Fruit fly (Drosophila melanogaster) whole organism, prepupa: Measurements from ENCODE around the gene CG31075.

ENCODE experiments used
- CG10669 ChIP-seq: fragments of 200-800 bp; sonication (Bioruptor generic); optimal IDR thresholded peaks from 3 replicates; lab custom pipeline; 2018; ENCODE audit warnings: missing biosample characterization, mild to moderate bottlenecking, missing genetic modification characterization, moderate library complexity
- CG11762 ChIP-seq: fragments of 200-800 bp; sonication (Bioruptor generic); optimal IDR thresholded peaks from 3 replicates; lab custom pipeline; 2016; ENCODE audit warnings: missing biosample characterization, missing genetic modification characterization; ENCODE audit not compliant: insufficient read depth
- CG15336 ChIP-seq: fragments of 200-800 bp; sonication (Bioruptor generic); IDR thresholded peaks from 2 replicates; pipeline ENCODE4 v1.3.6; 2022; ENCODE audit warnings: missing biosample characterization, missing genetic modification characterization
- CG16779 ChIP-seq: fragments of 200-800 bp; sonication (Bioruptor generic); optimal IDR thresholded peaks from 3 replicates; lab custom pipeline; 2017; ENCODE audit warnings: missing biosample characterization, mild to moderate bottlenecking, missing genetic modification characterization
- CG31627 ChIP-seq: fragments of 200-800 bp; sonication (Bioruptor generic); optimal IDR thresholded peaks from 3 replicates; lab custom pipeline; 2016; ENCODE audit warnings: missing biosample characterization, missing genetic modification characterization
- CG3919 ChIP-seq: fragments of 200-800 bp; sonication (Bioruptor generic); optimal IDR thresholded peaks from 3 replicates; lab custom pipeline; 2016; ENCODE audit warnings: missing biosample characterization, missing genetic modification characterization
- CG6276 ChIP-seq: fragments of 200-800 bp; sonication (Bioruptor generic); optimal IDR thresholded peaks from 2 replicates; lab custom pipeline; 2017; ENCODE audit warnings: missing biosample characterization, mild to moderate bottlenecking, missing genetic modification characterization
- CG6808 ChIP-seq: fragments of 200-800 bp; sonication (Bioruptor generic); optimal IDR thresholded peaks from 3 replicates; lab custom pipeline; 2017; ENCODE audit warnings: missing biosample characterization, missing genetic modification characterization, mild to moderate bottlenecking, moderate library complexity, missing genetic modification reagents
- CG6854 ChIP-seq: fragments of 200-800 bp; sonication (Bioruptor generic); optimal IDR thresholded peaks from 2 replicates; lab custom pipeline; 2017; ENCODE audit warnings: missing biosample characterization, mild to moderate bottlenecking, missing genetic modification characterization
- CG9139 ChIP-seq: fragments of 200-800 bp; sonication (Bioruptor generic); optimal IDR thresholded peaks from 3 replicates; lab custom pipeline; 2017; ENCODE audit warnings: missing biosample characterization, mild to moderate bottlenecking, missing genetic modification characterization
- Eip75B ChIP-seq: fragments of 200-800 bp; sonication (Bioruptor generic); optimal IDR thresholded peaks from 3 replicates; lab custom pipeline; 2016; ENCODE audit warnings: missing biosample characterization, missing genetic modification characterization
- Eip78C ChIP-seq: fragments of 200-800 bp; sonication (Bioruptor generic); peaks from one replicate; lab custom pipeline; 2016; ENCODE audit warnings: missing biosample characterization, missing genetic modification characterization
- Eip93F ChIP-seq: fragments of 200-800 bp; sonication (Bioruptor generic); optimal IDR thresholded peaks from 2 replicates; lab custom pipeline; 2016; ENCODE audit warnings: missing biosample characterization, mild to moderate bottlenecking, missing genetic modification characterization
- Ets21C ChIP-seq: fragments of 200-800 bp; sonication (Bioruptor generic); optimal IDR thresholded peaks from 3 replicates; lab custom pipeline; 2016; ENCODE audit warnings: missing biosample characterization, missing genetic modification characterization
- Gug ChIP-seq: fragments of 200-800 bp; sonication (Bioruptor generic); IDR thresholded peaks from 2 replicates; pipeline ENCODE4 v1.3.6; 2022; ENCODE audit warnings: missing biosample characterization, missing genetic modification characterization
- Hr38 ChIP-seq: sonication (Bioruptor generic); optimal IDR thresholded peaks from 2 replicates; lab custom pipeline; 2016; ENCODE audit warnings: missing biosample characterization, missing genetic modification characterization
- Hr39 ChIP-seq: fragments of 200-800 bp; sonication (Bioruptor generic); optimal IDR thresholded peaks from 2 replicates; lab custom pipeline; 2016; ENCODE audit warnings: missing biosample characterization, missing genetic modification characterization
- Hr4 ChIP-seq: fragments of 200-800 bp; sonication (Bioruptor generic); optimal IDR thresholded peaks from 3 replicates; lab custom pipeline; 2016; ENCODE audit warnings: missing biosample characterization, missing genetic modification characterization
- Sox102F ChIP-seq: fragments of 200-800 bp; sonication (Bioruptor generic); optimal IDR thresholded peaks from 2 replicates; lab custom pipeline; 2016; ENCODE audit warnings: missing biosample characterization, mild to moderate bottlenecking, missing genetic modification characterization
- Sox14 ChIP-seq: fragments of 200-800 bp; sonication (Bioruptor generic); optimal IDR thresholded peaks from 3 replicates; lab custom pipeline; 2016; ENCODE audit warnings: missing biosample characterization, missing genetic modification characterization
- Sox15 ChIP-seq: fragments of 200-800 bp; sonication (Bioruptor generic); optimal IDR thresholded peaks from 3 replicates; lab custom pipeline; 2016; ENCODE audit warnings: missing biosample characterization, missing genetic modification characterization
- cyc ChIP-seq: fragments of 200-800 bp; sonication (Bioruptor generic); optimal IDR thresholded peaks from 3 replicates; lab custom pipeline; 2016; ENCODE audit warnings: missing biosample characterization, missing genetic modification characterization
- esn ChIP-seq: fragments of 200-800 bp; sonication (Bioruptor generic); optimal IDR thresholded peaks from 2 replicates; lab custom pipeline; 2016; ENCODE audit warnings: missing biosample characterization, mild to moderate bottlenecking, missing genetic modification characterization, moderate library complexity
- fkh ChIP-seq: fragments of 200-800 bp; sonication (Bioruptor generic); optimal IDR thresholded peaks from 3 replicates; lab custom pipeline; 2017; ENCODE audit warnings: missing biosample characterization, mild to moderate bottlenecking, missing genetic modification characterization, moderate library complexity
- lz ChIP-seq: fragments of 200-800 bp; sonication (Bioruptor generic); optimal IDR thresholded peaks from 3 replicates; lab custom pipeline; 2016; ENCODE audit warnings: missing biosample characterization, missing genetic modification characterization
- net ChIP-seq: fragments of 200-800 bp; sonication (Bioruptor generic); optimal IDR thresholded peaks from 3 replicates; lab custom pipeline; 2016; ENCODE audit warnings: missing biosample characterization, missing genetic modification characterization
- salr ChIP-seq, 2 experiments: fragments of 200-800 bp; sonication (Bioruptor generic); optimal IDR thresholded peaks; 3 replicates each; lab custom pipeline; 2016 to 2018; ENCODE audit warnings: missing biosample characterization in 2 of 2, missing genetic modification characterization in 2 of 2, mild to moderate bottlenecking in 1 of 2
- spab ChIP-seq: fragments of 200-800 bp; sonication (Bioruptor generic); optimal IDR thresholded peaks from 2 replicates; lab custom pipeline; 2017; ENCODE audit warnings: missing biosample characterization, mild to moderate bottlenecking, missing genetic modification characterization, missing genetic modification reagents
- ss ChIP-seq, 2 experiments: fragments of 200-800 bp; sonication (Bioruptor generic); optimal IDR thresholded peaks; 2 replicates in 1 of 2; 3 replicates in 1 of 2; lab custom pipeline; 2017 to 2018; ENCODE audit warnings: mild to moderate bottlenecking in 2 of 2, missing biosample characterization in 2 of 2, missing genetic modification characterization in 2 of 2, moderate library complexity in 1 of 2
- svp ChIP-seq: fragments of 200-800 bp; sonication (Bioruptor generic); peaks from one replicate; lab custom pipeline; 2016; ENCODE audit warnings: missing biosample characterization, missing genetic modification characterization
- topi ChIP-seq: fragments of 200-800 bp; sonication (Bioruptor generic); optimal IDR thresholded peaks from 3 replicates; lab custom pipeline; 2016; ENCODE audit warnings: missing biosample characterization, missing genetic modification characterization
- vri ChIP-seq: fragments of 200-800 bp; sonication (Bioruptor generic); optimal IDR thresholded peaks from 3 replicates; lab custom pipeline; 2016; ENCODE audit warnings: missing biosample characterization, mild to moderate bottlenecking, missing genetic modification characterization

The CG31075 gene

dm6 chr3R:26953478-26953874 lies 34.8 kb downstream of the CG31075 start (continued):
- TF ChIP-seq Ets21C (GFP tag; lab: Kevin White, UChicago) (peak; percentile 48), net (peak; percentile 95), CG11762 (GFP tag; lab: Kevin White, UChicago) (peak; percentile 95), svp (GFP tag; lab: Kevin White, UChicago) (peak; percentile 84), cyc (GFP tag; lab: Kevin White, UChicago) (peak; percentile 73), Gug (GFP tag; lab: Robert Waterston, UW) (peak; percentile 87), Eip75B (GFP tag; lab: Kevin White, UChicago) (peak; percentile 83), Eip93F (no peak)
- TF ChIP-seq, all 60 proteins: peak for 54

DNA sequence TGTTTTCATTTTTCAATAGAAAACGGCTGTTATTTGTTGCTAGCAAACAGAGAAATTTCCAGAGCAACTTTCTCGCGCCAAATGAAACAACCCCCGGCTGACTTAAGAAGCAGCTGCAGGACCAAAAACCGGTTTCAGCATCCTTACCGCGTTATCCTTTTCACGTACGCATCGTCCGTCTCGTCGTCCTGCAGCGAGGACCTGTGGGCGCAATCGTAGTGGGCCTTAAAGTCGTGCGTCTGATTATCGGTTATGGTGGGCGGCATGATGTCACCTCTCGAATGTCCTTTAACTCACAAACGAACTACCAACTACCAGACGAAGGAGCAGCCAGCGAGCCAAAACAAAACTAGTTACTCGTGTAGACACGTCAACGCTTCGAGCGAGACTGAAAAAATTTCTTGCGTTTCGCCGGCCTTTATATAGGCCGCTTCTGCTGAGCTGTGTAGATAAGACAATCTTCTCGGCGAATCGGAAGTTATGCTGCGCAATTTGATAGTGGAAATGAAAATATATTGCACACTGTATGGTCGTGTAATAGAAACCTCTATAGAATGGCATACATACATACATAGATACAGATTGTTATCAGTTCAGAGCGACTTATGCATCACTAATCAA lies 35.4 kb downstream of the CG31075 start:
- no peak for TF ChIP-seq CG10669
- no peak for TF ChIP-seq vri (GFP tag; lab: Kevin White, UChicago)
- TF ChIP-seq Hr4 (GFP tag; lab: Kevin White, UChicago): no peak
- TF ChIP-seq Eip93F: no peak
- no peak for TF ChIP-seq svp (GFP tag; lab: Kevin White, UChicago)
- no peak for TF ChIP-seq CG16779 (tag; lab: Kevin White, UChicago)
- TF ChIP-seq spab (GFP tag; lab: Kevin White, UChicago): no peak
- no peak for TF ChIP-seq salr (GFP tag; optimal IDR thresholded peaks at IDR 0.05; lab: Kevin White, UChicago)

- TF ChIP-seq CG6854 (GFP tag; lab: Kevin White, UChicago): no peak
- peak; percentile 61 for TF ChIP-seq fkh (GFP tag; lab: Kevin White, UChicago)
- no peak for TF ChIP-seq lz (GFP tag; lab: Kevin White, UChicago)
- no peak for TF ChIP-seq CG31627 (GFP tag; lab: Kevin White, UChicago)
- TF ChIP-seq Hr38 (GFP tag; lab: Kevin White, UChicago): no peak
- TF ChIP-seq CG3919 (GFP tag; lab: Kevin White, UChicago): no peak
- TF ChIP-seq Hr39: no peak
- no peak for TF ChIP-seq Eip78C (GFP tag; lab: Kevin White, UChicago)
- TF ChIP-seq, all 60 proteins: peak for 1
Observed at dm6 chr3R:26952200-26952856, 36.0 kb downstream of the CG31075 start.

DNA sequence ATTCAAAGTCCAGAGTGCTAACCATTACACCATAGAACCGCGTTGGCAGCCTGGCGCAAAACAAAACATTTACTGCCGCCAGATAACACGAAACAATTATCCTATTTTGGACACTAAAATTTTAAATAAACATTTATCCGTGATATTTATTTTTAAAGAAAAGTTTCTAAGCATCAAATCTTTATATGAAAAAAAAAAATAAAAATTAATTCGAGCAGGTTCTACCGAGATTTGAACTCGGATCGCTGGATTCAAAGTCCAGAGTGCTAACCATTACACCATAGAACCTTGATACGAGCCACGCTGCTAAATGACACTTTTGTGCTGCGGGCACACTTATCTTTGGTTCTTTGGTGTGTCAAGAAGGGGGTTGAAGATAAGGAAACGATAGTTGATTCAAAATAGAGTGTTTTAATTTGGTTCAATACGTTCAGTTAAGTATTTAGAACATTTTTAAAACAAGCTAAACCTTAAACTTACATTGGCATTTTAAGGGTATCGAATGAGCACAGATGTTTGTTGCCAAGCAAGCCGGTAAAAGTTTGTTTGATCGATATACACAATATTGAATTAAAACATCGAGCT lies 40.9 kb downstream of the CG31075 start, which contains the start of gene Spag1:
Gene Spag1 (plus strand): TSS at position 535 of the 585 bp plus-strand sequence.
- TF ChIP-seq CG6854 (GFP tag; lab: Kevin White, UChicago) (peak; percentile 86), spab (GFP tag; lab: Kevin White, UChicago) (peak; percentile 0), Hr4 (GFP tag; lab: Kevin White, UChicago) (no peak), topi (GFP tag; lab: Kevin White, UChicago) (peak; percentile 27), Sox102F (GFP tag; lab: Kevin White, UChicago) (no peak), CG10669 (peak; percentile 33), Sox14 (GFP tag; lab: Kevin White, UChicago) (peak; percentile 2), esn (GFP tag; lab: Kevin White, UChicago) (peak; percentile 48), CG31627 (GFP tag; lab: Kevin White, UChicago) (no peak), CG15336 (GFP tag; lab: Robert Waterston, UW) (peak; percentile 52; the same call in 1 of the 2 replicates), Eip93F (peak; percentile 70), CG9139 (peak; percentile 76), ss (GFP tag; optimal IDR thresholded peaks at IDR 0.05; lab: Kevin White, UChicago) (peak; percentile 71 to 80), CG6276 (peak; percentile 72), CG16779 (tag; lab: Kevin White, UChicago) (peak; percentile 53), CG6808 (GFP tag; lab: Kevin White, UChicago) (peak; percentile 71), Eip78C (GFP tag; lab: Kevin White, UChicago) (peak; percentile 86), Sox15 (GFP tag; lab: Kevin White, UChicago) (no peak)
